Fruit fly (Drosophila melanogaster) whole organism, embryonic: ENCODE measurements around the gene CG4733.

Source experiments
- Atf3 ChIP-seq: fragments of 200-800 bp; sonication (Bioruptor generic); optimal IDR thresholded peaks from 3 replicates; lab custom pipeline; 2016; ENCODE audit warnings: missing biosample characterization, missing genetic modification characterization
- Bdp1 ChIP-seq: fragments of 200-800 bp; sonication (Bioruptor generic); optimal IDR thresholded peaks from 3 replicates; lab custom pipeline; 2016; ENCODE audit warnings: missing biosample characterization, missing genetic modification characterization
- CG11560 ChIP-seq: fragments of 200-800 bp; sonication (Bioruptor generic); IDR thresholded peaks from 3 replicates; pipeline ENCODE4 v1.3.6; 2022; ENCODE audit warnings: missing biosample characterization, missing genetic modification characterization
- CG12299 ChIP-seq: fragments of 200-800 bp; sonication (Bioruptor generic); optimal IDR thresholded peaks from 2 replicates; lab custom pipeline; 2018; ENCODE audit warnings: missing biosample characterization, mild to moderate bottlenecking, missing genetic modification characterization
- CG12769 ChIP-seq: fragments of 200-800 bp; sonication (Bioruptor generic); optimal IDR thresholded peaks from 2 replicates; lab custom pipeline; 2019; ENCODE audit warnings: missing biosample characterization, mild to moderate bottlenecking, missing genetic modification characterization, moderate library complexity
- CG14050 ChIP-seq: fragments of 200-800 bp; sonication (Bioruptor generic); IDR thresholded peaks from 3 replicates; pipeline ENCODE4 v1.3.6; 2022; ENCODE audit warnings: missing biosample characterization, missing genetic modification characterization
- CG14667 ChIP-seq: fragments of 200-800 bp; sonication (Bioruptor generic); IDR thresholded peaks from 2 replicates; pipeline ENCODE4 v1.3.6; 2022; ENCODE audit warnings: missing biosample characterization, missing genetic modification characterization
- CG14860 ChIP-seq: fragments of 200-800 bp; sonication (Bioruptor generic); IDR thresholded peaks from 3 replicates; pipeline ENCODE4 v1.3.6; 2022; ENCODE audit warnings: missing biosample characterization, missing genetic modification characterization; ENCODE audit not compliant: partially characterized antibody
- CG17912 ChIP-seq: fragments of 200-800 bp; sonication (Bioruptor generic); optimal IDR thresholded peaks from 2 replicates; lab custom pipeline; 2018; ENCODE audit warnings: missing biosample characterization, mild to moderate bottlenecking, missing genetic modification characterization
- CG2889 ChIP-seq: fragments of 200-800 bp; sonication (Bioruptor generic); IDR thresholded peaks from 3 replicates; pipeline ENCODE4 v1.3.6; 2022; ENCODE audit warnings: missing biosample characterization, missing genetic modification characterization
- CG6683 ChIP-seq: fragments of 200-800 bp; sonication (Bioruptor generic); optimal IDR thresholded peaks from 2 replicates; lab custom pipeline; 2017; ENCODE audit warnings: missing biosample characterization, mild to moderate bottlenecking, missing genetic modification characterization, missing genetic modification reagents
- CG7372 ChIP-seq: fragments of 200-800 bp; sonication (Bioruptor generic); IDR thresholded peaks from 2 replicates; pipeline ENCODE4 v1.3.6; 2022; ENCODE audit warnings: missing biosample characterization, missing genetic modification characterization
- CG8478 ChIP-seq: fragments of >200 bp; optimal IDR thresholded peaks from 2 replicates; lab custom pipeline; 2018
- Dll ChIP-seq: fragments of 200-800 bp; sonication (Bioruptor generic); IDR thresholded peaks from 4 replicates; pipeline ENCODE4 v1.3.6; 2022; ENCODE audit warnings: missing biosample characterization, missing genetic modification characterization; ENCODE audit not compliant: partially characterized antibody
- Doc2 ChIP-seq: fragments of 200-800 bp; sonication (Bioruptor generic); IDR thresholded peaks from 2 replicates; pipeline ENCODE4 v1.3.6; 2022; ENCODE audit warnings: missing biosample characterization, missing genetic modification characterization
- ERR ChIP-seq: fragments of 200-800 bp; sonication (Bioruptor generic); optimal IDR thresholded peaks from 2 replicates; lab custom pipeline; 2016; ENCODE audit warnings: missing biosample characterization, missing genetic modification characterization
- HLH3B ChIP-seq: fragments of 200-800 bp; sonication (Bioruptor generic); IDR thresholded peaks from 2 replicates; pipeline ENCODE4 v1.3.6; 2022; ENCODE audit warnings: missing biosample characterization, missing genetic modification characterization
- HLH54F ChIP-seq: fragments of 200-800 bp; sonication (Bioruptor generic); optimal IDR thresholded peaks from 3 replicates; lab custom pipeline; 2016; ENCODE audit warnings: missing biosample characterization, missing genetic modification characterization
- Hr3 ChIP-seq: fragments of 200-800 bp; sonication (Bioruptor generic); optimal IDR thresholded peaks from 3 replicates; lab custom pipeline; 2016; ENCODE audit warnings: missing biosample characterization, missing genetic modification characterization
- Hr51 ChIP-seq, 2 experiments: fragments of 200-800 bp; sonication (Bioruptor generic); optimal IDR thresholded peaks; 2 replicates in 1 of 2; 3 replicates in 1 of 2; lab custom pipeline; 2016 to 2018; ENCODE audit warnings: missing biosample characterization in 2 of 2, missing genetic modification characterization in 2 of 2, mild to moderate bottlenecking in 1 of 2, moderate library complexity in 1 of 2
- MTF-1 ChIP-seq: fragments of 200-800 bp; sonication (Bioruptor generic); optimal IDR thresholded peaks from 2 replicates; lab custom pipeline; 2018; ENCODE audit warnings: missing biosample characterization, mild to moderate bottlenecking, missing genetic modification characterization, borderline replicate concordance
- Myb ChIP-seq: fragments of 200-800 bp; sonication (Bioruptor generic); optimal IDR thresholded peaks from 2 replicates; lab custom pipeline; 2016; ENCODE audit warnings: missing biosample characterization, missing genetic modification characterization
- NK7.1 ChIP-seq: fragments of 200-800 bp; sonication (Bioruptor generic); optimal IDR thresholded peaks from 3 replicates; lab custom pipeline; 2016; ENCODE audit warnings: missing biosample characterization, missing genetic modification characterization
- Nf-YA ChIP-seq: fragments of 200-800 bp; sonication (Bioruptor generic); IDR thresholded peaks from 2 replicates; pipeline ENCODE4 v1.3.6; 2022; ENCODE audit warnings: missing biosample characterization, missing genetic modification characterization
- Usf ChIP-seq: fragments of 200-800 bp; sonication (Bioruptor generic); optimal IDR thresholded peaks from 2 replicates; lab custom pipeline; 2017; ENCODE audit warnings: missing genotype, missing biosample characterization, missing genetic modification characterization
- Xbp1 ChIP-seq: fragments of 200-800 bp; sonication (Bioruptor generic); optimal IDR thresholded peaks from 3 replicates; lab custom pipeline; 2016; ENCODE audit warnings: missing biosample characterization, mild to moderate bottlenecking, missing genetic modification characterization
- ab ChIP-seq: fragments of 200-800 bp; sonication (Bioruptor generic); optimal IDR thresholded peaks from 2 replicates; lab custom pipeline; 2016; ENCODE audit warnings: missing biosample characterization, missing genetic modification characterization
- al ChIP-seq: fragments of 200-800 bp; sonication (Bioruptor generic); IDR thresholded peaks from 2 replicates; pipeline ENCODE4 v1.3.6; 2022; ENCODE audit warnings: missing biosample characterization, missing genetic modification characterization
- crc ChIP-seq: fragments of 200-800 bp; sonication (Bioruptor generic); optimal IDR thresholded peaks from 2 replicates; lab custom pipeline; 2016; ENCODE audit warnings: missing biosample characterization, missing genetic modification characterization
- dimm ChIP-seq: fragments of 200-800 bp; sonication (Bioruptor generic); IDR thresholded peaks from 2 replicates; pipeline ENCODE4 v1.3.6; 2022; ENCODE audit warnings: missing biosample characterization, missing genetic modification characterization
- dpn ChIP-seq, 2 experiments: fragments of 200-800 bp; sonication (Bioruptor generic); optimal IDR thresholded peaks; 3 replicates each; lab custom pipeline; 2016; ENCODE audit warnings: missing biosample characterization in 2 of 2, missing genetic modification characterization in 2 of 2
- eve ChIP-seq, 2 experiments: fragments of >200 bp; optimal IDR thresholded peaks; 2 replicates each; lab custom pipeline; 2017; ENCODE audit warnings: missing biosample characterization in 2 of 2, missing genetic modification characterization in 2 of 2
- lmd ChIP-seq: fragments of 200-800 bp; sonication (Bioruptor generic); IDR thresholded peaks from 2 replicates; pipeline ENCODE4 v1.3.6; 2022; ENCODE audit warnings: missing biosample characterization, missing genetic modification characterization
- pan ChIP-seq, 4 experiments: fragments of >200 bp in 3 of 4; fragments of 200-800 bp in 1 of 4; sonication (Bioruptor generic) in 1 of 4; optimal IDR thresholded peaks in 3 of 4; IDR thresholded peaks in 1 of 4; 2 replicates each; pipeline versions ENCODE4 v1.3.6 to Lab custom; 2017 to 2022; ENCODE audit warnings: missing biosample characterization in 2 of 4, missing genetic modification characterization in 2 of 4, mixed read lengths in 1 of 4
- pb ChIP-seq: fragments of 200-800 bp; sonication (Bioruptor generic); optimal IDR thresholded peaks from 3 replicates; lab custom pipeline; 2016; ENCODE audit warnings: missing biosample characterization, missing genetic modification characterization
- prd ChIP-seq, 3 experiments: fragments of >200 bp in 2 of 3; fragments of 200-800 bp in 1 of 3; sonication (Bioruptor generic) in 1 of 3; optimal IDR thresholded peaks in 2 of 3; IDR thresholded peaks in 1 of 3; 2 replicates in 2 of 3; 3 replicates in 1 of 3; pipeline versions ENCODE4 v1.3.6 to Lab custom; 2017 to 2022; ENCODE audit warnings: missing biosample characterization in 1 of 3, missing genetic modification characterization in 1 of 3
- row ChIP-seq: fragments of 200-800 bp; sonication (Bioruptor generic); IDR thresholded peaks from 3 replicates; pipeline ENCODE4 v1.3.6; 2022; ENCODE audit warnings: missing biosample characterization, missing genetic modification characterization
- schlank ChIP-seq: fragments of 200-800 bp; sonication (Bioruptor generic); optimal IDR thresholded peaks from 2 replicates; lab custom pipeline; 2018; ENCODE audit warnings: missing biosample characterization, mild to moderate bottlenecking, missing genetic modification characterization
- sens ChIP-seq: fragments of 200-800 bp; sonication (Bioruptor generic); peaks from one replicate; lab custom pipeline; 2016; ENCODE audit warnings: missing biosample characterization, missing genetic modification characterization
- seq ChIP-seq: fragments of 200-800 bp; sonication (Bioruptor generic); IDR thresholded peaks from 2 replicates; pipeline ENCODE4 v1.3.6; 2022; ENCODE audit warnings: missing biosample characterization, missing genetic modification characterization
- slbo ChIP-seq: fragments of 200-800 bp; sonication (Bioruptor generic); IDR thresholded peaks from 2 replicates; pipeline ENCODE4 v1.3.6; 2022; ENCODE audit warnings: missing biosample characterization, missing genetic modification characterization
- sna ChIP-seq: fragments of 200-800 bp; sonication (Bioruptor generic); IDR thresholded peaks from 2 replicates; pipeline ENCODE4 v1.3.6; 2022; ENCODE audit warnings: missing biosample characterization, missing genetic modification characterization; ENCODE audit not compliant: partially characterized antibody
- sob ChIP-seq: fragments of 200-800 bp; sonication (Bioruptor generic); IDR thresholded peaks from 2 replicates; pipeline ENCODE4 v1.3.6; 2022; ENCODE audit warnings: missing biosample characterization, missing genetic modification characterization
- sqz ChIP-seq: fragments of 200-800 bp; sonication (Bioruptor generic); optimal IDR thresholded peaks from 3 replicates; lab custom pipeline; 2018; ENCODE audit warnings: missing biosample characterization, mild to moderate bottlenecking, missing genetic modification characterization
- sr ChIP-seq: fragments of 200-800 bp; sonication (Bioruptor generic); IDR thresholded peaks from 3 replicates; pipeline ENCODE4 v1.3.6; 2022; ENCODE audit warnings: missing biosample characterization, missing genetic modification characterization
- ttk ChIP-seq: fragments of 200-800 bp; sonication (Bioruptor generic); IDR thresholded peaks from 2 replicates; pipeline ENCODE4 v2.1.2; 2022; ENCODE audit warnings: missing biosample characterization, missing genetic modification characterization
- tup ChIP-seq: fragments of 200-800 bp; sonication (Bioruptor generic); optimal IDR thresholded peaks from 2 replicates; lab custom pipeline; 2016; ENCODE audit warnings: missing biosample characterization, mild to moderate bottlenecking, missing genetic modification characterization, moderate library complexity
- twi ChIP-seq: fragments of 200-800 bp; optimal IDR thresholded peaks from 2 replicates; lab custom pipeline; 2019; ENCODE audit warnings: missing biosample characterization, mild to moderate bottlenecking, missing genetic modification characterization, moderate library complexity
- unc-4 ChIP-seq: fragments of 200-800 bp; sonication (Bioruptor generic); IDR thresholded peaks from 2 replicates; pipeline ENCODE4 v1.3.6; 2022; ENCODE audit warnings: missing biosample characterization, missing genetic modification characterization; ENCODE audit not compliant: partially characterized antibody
- wor ChIP-seq: fragments of 200-800 bp; sonication (Bioruptor generic); IDR thresholded peaks from 2 replicates; pipeline ENCODE4 v1.3.6; 2022; ENCODE audit warnings: missing biosample characterization, missing genetic modification characterization
- zen ChIP-seq: fragments of 200-800 bp; sonication (Bioruptor generic); optimal IDR thresholded peaks from 3 replicates; lab custom pipeline; 2018; ENCODE audit warnings: missing biosample characterization, mild to moderate bottlenecking, missing genetic modification characterization, moderate library complexity

CG4733 gene

dm6 chr3R:19891363-19891762 is 874 bp downstream of the CG4733 start (continued):
- TF ChIP-seq slbo (GFP tag; lab: Robert Waterston, UW) (peak; percentile 23; the same call in 1 of the 2 replicates), dimm (GFP tag; lab: Robert Waterston, UW) (no peak), Dll (GFP tag; lab: Robert Waterston, UW) (no peak), Xbp1 (peak; percentile 5), unc-4 (GFP tag; lab: Robert Waterston, UW) (no peak), ttk (GFP tag; lab: Robert Waterston, UW) (0 out of 2 replicates have a peak, but pooled peaks have one; percentile 8), Bdp1 (no peak), CG14667 (no peak), schlank (tag; lab: Kevin White, UChicago) (no peak), sqz (GFP tag; lab: Kevin White, UChicago) (no peak), zen (tag; lab: Kevin White, UChicago) (no peak), Hr3 (GFP tag; lab: Kevin White, UChicago) (no peak), sr (0 out of 3 replicates have a peak, but pooled peaks have one; percentile 30), CG8478 (lab: Kevin White, UChicago) (no peak), sob (GFP tag; lab: Robert Waterston, UW) (0 out of 2 replicates have a peak, but pooled peaks have one; percentile 19), dpn (GFP tag; optimal IDR thresholded peaks at IDR 0.05; lab: Kevin White, UChicago) (no peak), MTF-1 (no peak), CG7372 (GFP tag; lab: Robert Waterston, UW) (no peak), HLH54F (GFP tag; lab: Kevin White, UChicago) (no peak), row (GFP tag; lab: Robert Waterston, UW) (peak; percentile 29; the same call in 1 of the 3 replicates), prd (optimal IDR thresholded peaks at IDR 0.05; lab: Kevin White, UChicago) (no peak), prd (GFP tag; IDR thresholded peaks at IDR 0.05; lab: Robert Waterston, UW) (0 out of 3 replicates have a peak, but pooled peaks have one; percentile 6), ab (GFP tag; lab: Kevin White, UChicago) (no peak), CG11560 (tag; lab: Robert Waterston, UW) (no peak), Hr51 (GFP tag; optimal IDR thresholded peaks at IDR 0.05; lab: Kevin White, UChicago) (no peak), eve (GFP tag; optimal IDR thresholded peaks at IDR 0.05; lab: Kevin White, UChicago) (no peak), CG12769 (tag; lab: Kevin White, UChicago) (peak; percentile 85), NK7.1 (no peak), crc (GFP tag; lab: Kevin White, UChicago) (no peak), CG14050 (no peak), CG17912 (GFP tag; lab: Kevin White, UChicago) (no peak), sens (GFP tag; lab: Kevin White, UChicago) (peak; percentile 74), sna (GFP tag; lab: Robert Waterston, UW) (no peak), twi (tag; lab: Kevin White, UChicago) (no peak), CG6683 (no peak), lmd (GFP tag; lab: Robert Waterston, UW) (0 out of 2 replicates have a peak, but pooled peaks have one; percentile 22), Myb (no peak), seq (GFP tag; lab: Robert Waterston, UW) (no peak), al (no peak), pb (no peak), Atf3 (GFP tag; lab: Kevin White, UChicago) (no peak), tup (no peak), CG12299 (tag; lab: Kevin White, UChicago) (no peak), ERR (GFP tag; lab: Kevin White, UChicago) (no peak), HLH3B (peak; percentile 23; the same call in 1 of the 2 replicates), Doc2 (GFP tag; lab: Robert Waterston, UW) (no peak), pan (optimal IDR thresholded peaks at IDR 0.05; lab: Kevin White, UChicago) (no peak), pan (GFP tag; optimal IDR thresholded peaks at IDR 0.05 in 1 of 2, IDR thresholded peaks at IDR 0.05 in 1 of 2) (no peak), Nf-YA (GFP tag; lab: Robert Waterston, UW) (0 out of 2 replicates have a peak, but pooled peaks have one; percentile 22), CG2889 (no peak), Usf (GFP tag; lab: Kevin White, UChicago) (no peak), wor (GFP tag; lab: Robert Waterston, UW) (0 out of 2 replicates have a peak, but pooled peaks have one; percentile 10), CG14860 (no peak)
